Fruit fly (Drosophila melanogaster) whole organism, embryonic: ENCODE data around the gene CG13894.

ENCODE experiments used
- Bteb2 ChIP-seq: fragments of 200-800 bp; sonication (Bioruptor generic); optimal IDR thresholded peaks from 2 replicates; lab custom pipeline; 2016; ENCODE audit warnings: missing biosample characterization, missing genetic modification characterization
- CG10366 ChIP-seq: fragments of 200-800 bp; sonication (Bioruptor generic); IDR thresholded peaks from 2 replicates; pipeline ENCODE4 v1.3.6; 2022; ENCODE audit warnings: missing biosample characterization, missing genetic modification characterization
- CG10431 ChIP-seq: fragments of 200-800 bp; sonication (Bioruptor generic); optimal IDR thresholded peaks from 3 replicates; lab custom pipeline; 2018; ENCODE audit warnings: missing biosample characterization, mild to moderate bottlenecking, missing genetic modification characterization
- CG11398 ChIP-seq: fragments of 200-800 bp; sonication (Bioruptor generic); optimal IDR thresholded peaks from 2 replicates; lab custom pipeline; 2016; ENCODE audit warnings: missing biosample characterization, missing genetic modification characterization
- CG11696 ChIP-seq: fragments of 200-800 bp; sonication (Bioruptor generic); IDR thresholded peaks from 2 replicates; pipeline ENCODE4 v1.3.6; 2022; ENCODE audit warnings: missing biosample characterization, missing genetic modification characterization
- CG12104 ChIP-seq: fragments of 200-800 bp; sonication (Bioruptor generic); optimal IDR thresholded peaks from 3 replicates; lab custom pipeline; 2016; ENCODE audit warnings: missing biosample characterization, missing genetic modification characterization
- CG12659 ChIP-seq: fragments of 200-800 bp; sonication (Bioruptor generic); optimal IDR thresholded peaks from 3 replicates; lab custom pipeline; 2017; ENCODE audit warnings: mild to moderate bottlenecking, missing biosample characterization, missing genetic modification reagents, missing genetic modification characterization
- CG14710 ChIP-seq: fragments of 200-800 bp; sonication (Bioruptor generic); optimal IDR thresholded peaks from 3 replicates; lab custom pipeline; 2019; ENCODE audit warnings: missing biosample characterization, mild to moderate bottlenecking, missing genetic modification characterization, moderate library complexity
- CG15479 ChIP-seq: fragments of 200-800 bp; sonication (Bioruptor generic); optimal IDR thresholded peaks from 3 replicates; lab custom pipeline; 2019; ENCODE audit warnings: missing biosample characterization, mild to moderate bottlenecking, missing genetic modification characterization, moderate library complexity
- CG15696 ChIP-seq: fragments of 200-800 bp; sonication (Bioruptor generic); optimal IDR thresholded peaks from 2 replicates; lab custom pipeline; 2019; ENCODE audit warnings: missing biosample characterization, mild to moderate bottlenecking, missing genetic modification characterization, moderate library complexity
- CG2116 ChIP-seq: fragments of 200-800 bp; sonication (Bioruptor generic); optimal IDR thresholded peaks from 3 replicates; lab custom pipeline; 2018; ENCODE audit warnings: missing biosample characterization, mild to moderate bottlenecking, missing genetic modification characterization
- CG31365 ChIP-seq: fragments of 200-800 bp; sonication (Bioruptor generic); optimal IDR thresholded peaks from 2 replicates; lab custom pipeline; 2018; ENCODE audit warnings: missing biosample characterization, mild to moderate bottlenecking, missing genetic modification characterization
- CG32767 ChIP-seq: fragments of 200-800 bp; sonication (Bioruptor generic); IDR thresholded peaks from 2 replicates; pipeline ENCODE4 v1.3.6; 2022; ENCODE audit warnings: missing biosample characterization, missing genetic modification characterization
- CG3726 ChIP-seq: fragments of 200-800 bp; sonication (Bioruptor generic); IDR thresholded peaks from 3 replicates; pipeline ENCODE4, ENCODE4 v1.3.6; 2022; ENCODE audit warnings: missing biosample characterization, missing genetic modification characterization
- CG4617 ChIP-seq: fragments of 200-800 bp; sonication (Bioruptor generic); optimal IDR thresholded peaks from 3 replicates; lab custom pipeline; 2016; ENCODE audit warnings: missing biosample characterization, missing genetic modification characterization, borderline replicate concordance
- CkIIα-i1 ChIP-seq: fragments of 200-800 bp; sonication (Bioruptor generic); IDR thresholded peaks from 2 replicates; pipeline ENCODE4 v1.3.6; 2022; ENCODE audit warnings: missing biosample characterization, missing genetic modification characterization
- D19B ChIP-seq: fragments of 200-800 bp; sonication (Bioruptor generic); optimal IDR thresholded peaks from 2 replicates; lab custom pipeline; 2017; ENCODE audit warnings: missing biosample characterization, mild to moderate bottlenecking, missing genetic modification characterization
- Dip2 ChIP-seq: fragments of 200-800 bp; sonication (Bioruptor generic); IDR thresholded peaks from 2 replicates; pipeline ENCODE4 v1.3.6; 2022; ENCODE audit warnings: missing biosample characterization, missing genetic modification characterization
- ERR ChIP-seq: fragments of 200-800 bp; sonication (Bioruptor generic); optimal IDR thresholded peaks from 2 replicates; lab custom pipeline; 2016; ENCODE audit warnings: missing biosample characterization, missing genetic modification characterization
- Gug ChIP-seq: fragments of 200-800 bp; sonication (Bioruptor generic); IDR thresholded peaks from 4 replicates; pipeline ENCODE4 v1.3.6; 2022; ENCODE audit warnings: missing biosample characterization, missing genetic modification characterization
- MTF-1 ChIP-seq: fragments of 200-800 bp; sonication (Bioruptor generic); optimal IDR thresholded peaks from 2 replicates; lab custom pipeline; 2018; ENCODE audit warnings: missing biosample characterization, mild to moderate bottlenecking, missing genetic modification characterization, borderline replicate concordance
- Mad ChIP-seq: fragments of 200-800 bp; sonication (Bioruptor generic); optimal IDR thresholded peaks from 2 replicates; lab custom pipeline; 2016; ENCODE audit warnings: missing biosample characterization, missing genetic modification characterization
- Med ChIP-seq: fragments of 200-800 bp; sonication (Bioruptor generic); peaks from one replicate; lab custom pipeline; 2016; ENCODE audit warnings: missing biosample characterization, missing genetic modification characterization, mild to moderate bottlenecking, inconsistent platforms, moderate library complexity
- Nf-YA ChIP-seq: fragments of 200-800 bp; sonication (Bioruptor generic); IDR thresholded peaks from 2 replicates; pipeline ENCODE4 v1.3.6; 2022; ENCODE audit warnings: missing biosample characterization, missing genetic modification characterization
- Nf-YC ChIP-seq: fragments of 200-800 bp; optimal IDR thresholded peaks from 3 replicates; lab custom pipeline; 2019; ENCODE audit warnings: missing biosample characterization, mild to moderate bottlenecking, missing genetic modification characterization, moderate library complexity
- Ssrp ChIP-seq: fragments of 200-800 bp; sonication (Bioruptor generic); optimal IDR thresholded peaks from 2 replicates; lab custom pipeline; 2018; ENCODE audit warnings: missing biosample characterization, mild to moderate bottlenecking, missing genetic modification characterization, moderate library complexity
- Taf1 ChIP-seq: fragments of 200-800 bp; sonication (Bioruptor generic); IDR thresholded peaks from 2 replicates; pipeline ENCODE4 v1.3.6; 2022; ENCODE audit warnings: missing biosample characterization, missing genetic modification characterization
- Tbp ChIP-seq: fragments of >200 bp; optimal IDR thresholded peaks from 2 replicates; lab custom pipeline; 2018; ENCODE audit warnings: missing biosample characterization, missing genetic modification characterization
- ab ChIP-seq: fragments of 200-800 bp; sonication (Bioruptor generic); optimal IDR thresholded peaks from 2 replicates; lab custom pipeline; 2016; ENCODE audit warnings: missing biosample characterization, missing genetic modification characterization
- abd-A ChIP-seq: fragments of 200-800 bp; sonication (Bioruptor generic); optimal IDR thresholded peaks from 3 replicates; lab custom pipeline; 2019; ENCODE audit warnings: missing biosample characterization, mild to moderate bottlenecking, missing genetic modification characterization, moderate library complexity
- aop ChIP-seq: fragments of 200-800 bp; sonication (Bioruptor generic); IDR thresholded peaks from 2 replicates; pipeline ENCODE4 v1.3.6; 2022; ENCODE audit warnings: missing biosample characterization, missing genetic modification characterization
- ap ChIP-seq: fragments of 200-800 bp; sonication (Bioruptor generic); IDR thresholded peaks from 2 replicates; pipeline ENCODE4 v1.3.6; 2022; ENCODE audit warnings: missing biosample characterization, missing genetic modification characterization
- bab2 ChIP-seq: fragments of 200-800 bp; sonication (Bioruptor generic); optimal IDR thresholded peaks from 2 replicates; lab custom pipeline; 2016; ENCODE audit warnings: missing biosample characterization, missing genetic modification characterization
- bigmax ChIP-seq: fragments of 200-800 bp; sonication (Bioruptor generic); optimal IDR thresholded peaks from 2 replicates; lab custom pipeline; 2018; ENCODE audit warnings: missing biosample characterization, mild to moderate bottlenecking, missing genetic modification characterization
- caup ChIP-seq: fragments of 200-800 bp; sonication (Bioruptor generic); optimal IDR thresholded peaks from 3 replicates; lab custom pipeline; 2017; ENCODE audit warnings: missing biosample characterization, mild to moderate bottlenecking, missing genetic modification characterization, moderate library complexity; ENCODE audit not compliant: severe bottlenecking
- chm ChIP-seq: fragments of 200-800 bp; sonication (Bioruptor generic); IDR thresholded peaks from 2 replicates; pipeline ENCODE4 v1.3.6; 2022; ENCODE audit warnings: missing biosample characterization, missing genetic modification characterization
- chn ChIP-seq: fragments of 200-800 bp; sonication (Bioruptor generic); optimal IDR thresholded peaks from 2 replicates; lab custom pipeline; 2016; ENCODE audit warnings: missing biosample characterization, missing genetic modification characterization
- crp ChIP-seq, 2 experiments: fragments of 200-800 bp; sonication (Bioruptor generic); optimal IDR thresholded peaks; 2 replicates in 1 of 2; 3 replicates in 1 of 2; lab custom pipeline; 2017; ENCODE audit warnings: missing biosample characterization in 2 of 2, missing genetic modification characterization in 2 of 2, mild to moderate bottlenecking in 1 of 2, moderate library complexity in 1 of 2
- dmrt99B ChIP-seq: fragments of 200-800 bp; sonication (Bioruptor generic); optimal IDR thresholded peaks from 2 replicates; lab custom pipeline; 2018; ENCODE audit warnings: missing biosample characterization, mild to moderate bottlenecking, missing genetic modification characterization, moderate library complexity
- dysf ChIP-seq: fragments of 200-800 bp; sonication (Bioruptor generic); IDR thresholded peaks from 3 replicates; pipeline ENCODE4 v1.3.6; 2022; ENCODE audit warnings: missing biosample characterization, missing genetic modification characterization
- emc ChIP-seq: fragments of 200-800 bp; sonication (Bioruptor generic); optimal IDR thresholded peaks from 2 replicates; lab custom pipeline; 2016; ENCODE audit warnings: missing biosample characterization, missing genetic modification characterization
- ham ChIP-seq: fragments of 200-800 bp; sonication (Bioruptor generic); IDR thresholded peaks from 2 replicates; pipeline ENCODE4 v1.3.6; 2022; ENCODE audit warnings: missing biosample characterization, missing genetic modification characterization
- her ChIP-seq: fragments of 200-800 bp; sonication (Bioruptor generic); optimal IDR thresholded peaks from 2 replicates; lab custom pipeline; 2016; ENCODE audit warnings: missing biosample characterization, missing genetic modification characterization
- hth ChIP-seq: fragments of >200 bp; optimal IDR thresholded peaks from 2 replicates; lab custom pipeline; 2017; ENCODE audit warnings: inconsistent platforms
- kni ChIP-seq: fragments of 200-800 bp; sonication (Bioruptor generic); optimal IDR thresholded peaks from 3 replicates; lab custom pipeline; 2017; ENCODE audit warnings: mild to moderate bottlenecking, missing biosample characterization, missing genetic modification reagents, missing genetic modification characterization
- pfk ChIP-seq: fragments of 200-800 bp; sonication (Bioruptor generic); optimal IDR thresholded peaks from 2 replicates; lab custom pipeline; 2018; ENCODE audit warnings: missing biosample characterization, mild to moderate bottlenecking, missing genetic modification characterization, moderate library complexity
- sc ChIP-seq, 3 experiments: fragments of >200 bp in 2 of 3; fragments of 200-800 bp in 1 of 3; sonication (Bioruptor generic) in 1 of 3; optimal IDR thresholded peaks; 2 replicates in 2 of 3; 3 replicates in 1 of 3; lab custom pipeline; 2017; ENCODE audit warnings: mild to moderate bottlenecking in 1 of 3, missing biosample characterization in 1 of 3, missing genetic modification characterization in 1 of 3, missing genetic modification reagents in 1 of 3
- tll ChIP-seq, 2 experiments: fragments of 200-800 bp in 1 of 2; fragments of >200 bp in 1 of 2; sonication (Bioruptor generic) in 1 of 2; optimal IDR thresholded peaks; 2 replicates each; lab custom pipeline; 2017 to 2019; ENCODE audit warnings: missing biosample characterization in 2 of 2, missing genetic modification characterization in 2 of 2, mild to moderate bottlenecking in 1 of 2, moderate library complexity in 1 of 2
- usp ChIP-seq: fragments of >200 bp; optimal IDR thresholded peaks from 2 replicates; lab custom pipeline; 2017; ENCODE audit warnings: missing biosample characterization, missing genetic modification characterization

The CG13894 gene

dm6 chr3L:738523-739356 is 39.8 kb upstream of the CG13894 start (continued):
- TF ChIP-seq CG12659 (GFP tag; lab: Kevin White, UChicago) (peak; percentile 89), CG2116 (GFP tag; lab: Kevin White, UChicago) (peak; percentile 65), CG4617 (GFP tag; lab: Kevin White, UChicago) (peak; percentile 58), sc (optimal IDR thresholded peaks at IDR 0.05; lab: Kevin White, UChicago) (no peak), sc (GFP tag; optimal IDR thresholded peaks at IDR 0.05; lab: Kevin White, UChicago) (peak; percentile 90), CkIIα-i1 (GFP tag; lab: Robert Waterston, UW) (no peak), pfk (GFP tag; lab: Kevin White, UChicago) (no peak), CG32767 (GFP tag; lab: Robert Waterston, UW) (peak; percentile 88), her (GFP tag; lab: Kevin White, UChicago) (no peak), Dip2 (GFP tag; lab: Robert Waterston, UW) (no peak), CG11696 (GFP tag; lab: Robert Waterston, UW) (peak; percentile 79), CG3726 (peak; percentile 88), tll (GFP tag; optimal IDR thresholded peaks at IDR 0.05; lab: Kevin White, UChicago) (peak in 1 of 2 experiments; percentile 27), CG31365 (tag; lab: Kevin White, UChicago) (no peak), ab (GFP tag; lab: Kevin White, UChicago) (no peak), dysf (GFP tag; lab: Robert Waterston, UW) (peak; percentile 90), Mad (GFP tag; lab: Kevin White, UChicago) (peak; percentile 81), dmrt99B (tag; lab: Kevin White, UChicago) (peak; percentile 93), crp (GFP tag; optimal IDR thresholded peaks at IDR 0.05; lab: Kevin White, UChicago) (peak in 1 of 2 experiments; percentile 50), CG14710 (tag; lab: Kevin White, UChicago) (peak; percentile 95), bigmax (GFP tag; lab: Kevin White, UChicago) (no peak), CG15696 (tag; lab: Kevin White, UChicago) (peak; percentile 88), Nf-YC (tag; lab: Kevin White, UChicago) (peak; percentile 72), aop (GFP tag; lab: Robert Waterston, UW) (no peak), usp (GFP tag; lab: Kevin White, UChicago) (no peak), bab2 (GFP tag; lab: Kevin White, UChicago) (peak; percentile 54), emc (GFP tag; lab: Kevin White, UChicago) (no peak), kni (peak; percentile 58), CG10366 (GFP tag; lab: Robert Waterston, UW) (peak; percentile 90), D19B (GFP tag; lab: Kevin White, UChicago) (peak; percentile 27), Tbp (GFP tag; lab: Kevin White, UChicago) (no peak), ham (GFP tag; lab: Robert Waterston, UW) (peak; percentile 62; the same call in 1 of the 2 replicates), CG12104 (GFP tag; lab: Kevin White, UChicago) (peak; percentile 83), Ssrp (tag; lab: Kevin White, UChicago) (peak; percentile 92), ap (GFP tag; lab: Robert Waterston, UW) (peak; percentile 82), caup (GFP tag; lab: Kevin White, UChicago) (peak; percentile 84), CG10431 (GFP tag; lab: Kevin White, UChicago) (peak; percentile 84), CG15479 (GFP tag; lab: Kevin White, UChicago) (no peak), chn (GFP tag; lab: Kevin White, UChicago) (peak; percentile 60), Med (GFP tag; lab: Kevin White, UChicago) (peak; percentile 87), hth (lab: Kevin White, UChicago) (no peak), Nf-YA (GFP tag; lab: Robert Waterston, UW) (peak; percentile 86), Gug (GFP tag; lab: Robert Waterston, UW) (peak; percentile 78), MTF-1 (peak; percentile 81), ERR (peak; percentile 51), CG11398 (GFP tag; lab: Kevin White, UChicago) (no peak), abd-A (no peak), chm (GFP tag; lab: Robert Waterston, UW) (peak; percentile 80), Bteb2 (GFP tag; lab: Kevin White, UChicago) (peak; percentile 44), Taf1 (GFP tag; lab: Robert Waterston, UW) (peak; percentile 73)
